Worm (Caenorhabditis elegans): ENCODE data around the gene B0432.14.

ce11 chrII:296911-297440, 32.8 kb downstream of the B0432.14 start, which contains the start of the genes clec-117 and B0432.1:
- TF ChIP-seq ZK546.5 (tag; optimal IDR thresholded peaks at IDR 0.05) (no peak), unc-62 (GFP tag; optimal IDR thresholded peaks at IDR 0.05) (no peak), lin-39 (tag; optimal IDR thresholded peaks at IDR 0.05) (no peak), snpc-4 (tag; optimal IDR thresholded peaks at IDR 0.05) (no peak), ztf-11 (tag; optimal IDR thresholded peaks at IDR 0.05) (no peak)

Measured in whole organism, L2 larva.